Worm (Caenorhabditis elegans): ENCODE data around the gene K09C6.10.
"Not testable (repeated sequence)": the region's sequence is repeated elsewhere in the genome, so short reads cannot be mapped to it uniquely, and the experiment has no call there.

The K09C6.10 gene

DNA sequence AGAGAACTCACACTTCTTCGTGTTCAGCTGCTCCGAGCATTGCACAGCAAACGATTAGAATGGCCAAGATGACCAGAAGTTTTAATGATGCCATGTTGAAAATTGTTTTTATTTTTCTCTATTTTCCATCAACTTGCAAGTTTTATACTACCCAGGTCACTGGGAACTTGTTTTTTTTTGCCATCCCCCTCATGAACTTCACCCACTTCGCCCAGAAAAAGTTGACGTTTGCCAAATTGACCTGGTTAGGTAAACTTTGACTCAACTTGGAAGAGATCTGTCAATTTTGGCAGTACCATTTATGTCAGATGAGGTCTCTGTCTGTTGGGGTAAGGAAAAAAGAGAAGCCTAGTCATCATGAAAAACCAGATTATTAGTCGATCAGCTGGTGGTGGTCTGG, 26.1 kb upstream of the K09C6.10 start, which contains the start of gene R13D11.10:
Gene R13D11.10 (minus strand): TSS at position 101 of the 400 bp plus-strand sequence.
- TF ChIP-seq klf-2 (GFP tag; conservative IDR thresholded peaks at IDR 0.05), result no peak
- no peak for TF ChIP-seq flt-1 (GFP tag; IDR thresholded peaks at IDR 0.05)
- no peak for TF ChIP-seq ref-1 (GFP tag; conservative IDR thresholded peaks at IDR 0.05)
- no peak for TF ChIP-seq T22C8.4 (GFP tag; IDR thresholded peaks at IDR 0.05)
- no peak for TF ChIP-seq med-1 (GFP tag; optimal IDR thresholded peaks at IDR 0.05; ENCODE audit: insufficient read depth)
- TF ChIP-seq cog-1 (tag; optimal IDR thresholded peaks at IDR 0.05), result no peak
- TF ChIP-seq ztf-29 (GFP tag; IDR thresholded peaks at IDR 0.05), result no peak
- TF ChIP-seq tab-1 (GFP tag; IDR thresholded peaks at IDR 0.05), result no peak
- TF ChIP-seq ztf-23 (GFP tag; IDR thresholded peaks at IDR 0.05), result no peak

DNA sequence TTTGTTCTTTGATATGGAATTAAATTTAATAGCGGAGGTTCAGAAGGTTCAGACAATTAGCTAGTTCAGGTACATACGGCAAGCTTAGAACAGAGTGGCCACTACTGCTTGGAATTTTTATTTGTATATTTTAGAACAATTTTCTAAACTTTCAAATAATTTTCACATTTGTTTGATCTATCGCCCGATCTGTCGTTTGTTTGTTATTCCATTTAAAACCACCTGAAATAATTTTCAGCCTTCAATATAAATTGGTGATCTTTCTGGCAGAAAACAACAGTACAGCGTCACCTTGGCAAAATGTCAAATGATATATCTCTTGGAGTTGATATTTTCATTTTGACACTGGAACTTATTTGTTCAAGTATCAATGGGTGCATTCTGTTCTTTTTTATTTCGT, 24.5 kb upstream of the K09C6.10 start, which contains the start of gene R13D11.3:
Gene R13D11.3 (plus strand): TSS at position 301 of the 400 bp plus-strand sequence.
- no peak for TF ChIP-seq cog-1 (tag; optimal IDR thresholded peaks at IDR 0.05)
- no peak for TF ChIP-seq med-1 (GFP tag; optimal IDR thresholded peaks at IDR 0.05; ENCODE audit: insufficient read depth)
- TF ChIP-seq ref-1 (GFP tag; conservative IDR thresholded peaks at IDR 0.05), result no peak

ce11 chrV:817182-817581, 22.0 kb upstream of the K09C6.10 start, which contains the start of gene R13D11.1:
Gene R13D11.1, plus strand, starts transcription at chrV:817482.
- no peak for TF ChIP-seq tab-1 (GFP tag; IDR thresholded peaks at IDR 0.05)
- TF ChIP-seq cog-1 (tag; optimal IDR thresholded peaks at IDR 0.05), result no peak
- TF ChIP-seq ztf-29 (GFP tag; IDR thresholded peaks at IDR 0.05), result no peak
- no peak for TF ChIP-seq flt-1 (GFP tag; IDR thresholded peaks at IDR 0.05)
- TF ChIP-seq ztf-23 (GFP tag; IDR thresholded peaks at IDR 0.05), result no peak
- no peak for TF ChIP-seq med-1 (GFP tag; optimal IDR thresholded peaks at IDR 0.05; ENCODE audit: insufficient read depth)
- TF ChIP-seq klf-2 (GFP tag; conservative IDR thresholded peaks at IDR 0.05), result no peak
- TF ChIP-seq ref-1 (GFP tag; conservative IDR thresholded peaks at IDR 0.05), result no peak
- no peak for TF ChIP-seq T22C8.4 (GFP tag; IDR thresholded peaks at IDR 0.05)

DNA sequence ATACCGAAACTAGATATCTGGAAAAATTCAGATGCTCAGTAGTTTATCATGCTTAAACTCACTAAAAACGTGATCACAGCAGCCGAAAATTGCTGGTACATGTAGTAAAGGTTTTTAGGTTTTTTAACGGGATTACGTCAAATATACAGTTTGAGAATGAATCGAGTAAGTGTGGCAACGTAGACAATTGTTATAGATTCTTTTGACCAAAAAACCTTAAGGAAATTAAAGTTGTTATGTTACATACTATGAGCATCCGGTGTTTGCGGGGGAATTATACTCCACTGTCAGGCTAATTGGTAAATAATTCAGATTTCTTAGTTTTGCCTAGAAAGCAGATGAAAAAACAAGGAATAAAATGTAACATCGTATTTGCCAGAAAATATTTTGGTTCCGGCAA, 18.6 kb upstream of the K09C6.10 start, which contains the start of gene srx-32:
Gene srx-32 (minus strand): TSS at position 101 of the 400 bp plus-strand sequence.
- not testable (repeated sequence) for TF ChIP-seq ztf-29, ztf-23, tab-1 (GFP tag; IDR thresholded peaks at IDR 0.05)

ce11 chrV:822922-823321, 16.3 kb upstream of the K09C6.10 start, which contains the start of gene srx-31:
Gene srx-31, minus strand, starts transcription at chrV:823022.
- TF ChIP-seq ref-1 (GFP tag; conservative IDR thresholded peaks at IDR 0.05); ztf-23 (GFP tag; IDR thresholded peaks at IDR 0.05); tab-1 (GFP tag; IDR thresholded peaks at IDR 0.05): not testable (repeated sequence)

- no peak for TF ChIP-seq cog-1 (tag; optimal IDR thresholded peaks at IDR 0.05)
- TF ChIP-seq ztf-23 (GFP tag; IDR thresholded peaks at IDR 0.05), result no peak
- TF ChIP-seq T22C8.4 (GFP tag; IDR thresholded peaks at IDR 0.05), result no peak
- no peak for TF ChIP-seq ref-1 (GFP tag; conservative IDR thresholded peaks at IDR 0.05)
- no peak for TF ChIP-seq tab-1 (GFP tag; IDR thresholded peaks at IDR 0.05)
- TF ChIP-seq ztf-29 (GFP tag; IDR thresholded peaks at IDR 0.05), result no peak
- no peak for TF ChIP-seq flt-1 (GFP tag; IDR thresholded peaks at IDR 0.05)
- no peak for TF ChIP-seq klf-2 (GFP tag; conservative IDR thresholded peaks at IDR 0.05)
- no peak for TF ChIP-seq med-1 (GFP tag; optimal IDR thresholded peaks at IDR 0.05; ENCODE audit: insufficient read depth)
Observed at ce11 chrV:826097-826496, 13.1 kb upstream of the K09C6.10 start, which contains the start of gene F41H8.2. Gene F41H8.2, plus strand, starts transcription at chrV:826397.

DNA sequence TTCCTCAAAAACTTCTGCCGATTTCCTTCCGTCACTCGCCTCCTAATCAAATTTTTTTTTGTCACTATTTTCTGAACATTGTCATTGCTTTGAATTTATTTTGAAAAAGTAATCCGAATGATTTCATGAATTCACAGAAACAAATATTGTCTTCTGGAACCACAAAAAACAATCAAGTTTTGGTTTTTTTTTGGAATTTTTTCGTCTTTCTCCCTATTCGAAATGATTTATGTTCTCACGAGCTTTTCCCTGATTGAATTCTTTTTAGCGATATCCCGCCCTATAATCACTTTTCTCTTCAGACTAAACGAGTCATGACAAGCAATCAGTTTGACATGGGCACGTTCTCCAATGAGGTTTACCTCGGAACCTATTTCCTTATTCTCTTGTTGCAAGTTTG, 5.9 kb upstream of the K09C6.10 start, which contains the start of gene F41H8.1:
Gene F41H8.1 (plus strand): TSS at position 301 of the 400 bp plus-strand sequence.
- TF ChIP-seq tab-1 (GFP tag; IDR thresholded peaks at IDR 0.05), result no peak
- TF ChIP-seq flt-1 (GFP tag; IDR thresholded peaks at IDR 0.05), result no peak
- no peak for TF ChIP-seq ref-1 (GFP tag; conservative IDR thresholded peaks at IDR 0.05)
- no peak for TF ChIP-seq klf-2 (GFP tag; conservative IDR thresholded peaks at IDR 0.05)
- no peak for TF ChIP-seq cog-1 (tag; optimal IDR thresholded peaks at IDR 0.05)
- no peak for TF ChIP-seq ztf-23 (GFP tag; IDR thresholded peaks at IDR 0.05)
- TF ChIP-seq T22C8.4 (GFP tag; IDR thresholded peaks at IDR 0.05), result no peak
- no peak for TF ChIP-seq ztf-29 (GFP tag; IDR thresholded peaks at IDR 0.05)
- no peak for TF ChIP-seq med-1 (GFP tag; optimal IDR thresholded peaks at IDR 0.05; ENCODE audit: insufficient read depth)

ce11 chrV:842611-843010, 3.4 kb downstream of the K09C6.10 start:
- TF ChIP-seq ztf-29 (GFP tag; IDR thresholded peaks at IDR 0.05) (no peak), ztf-23 (GFP tag; IDR thresholded peaks at IDR 0.05) (no peak), cog-1 (tag; optimal IDR thresholded peaks at IDR 0.05) (no peak), ref-1 (GFP tag; conservative IDR thresholded peaks at IDR 0.05) (no peak), tab-1 (GFP tag; IDR thresholded peaks at IDR 0.05) (no peak), klf-2 (GFP tag; conservative IDR thresholded peaks at IDR 0.05) (no peak), flt-1 (GFP tag; IDR thresholded peaks at IDR 0.05) (no peak), med-1 (GFP tag; optimal IDR thresholded peaks at IDR 0.05; ENCODE audit: insufficient read depth) (no peak), T22C8.4 (GFP tag; IDR thresholded peaks at IDR 0.05) (no peak)

DNA sequence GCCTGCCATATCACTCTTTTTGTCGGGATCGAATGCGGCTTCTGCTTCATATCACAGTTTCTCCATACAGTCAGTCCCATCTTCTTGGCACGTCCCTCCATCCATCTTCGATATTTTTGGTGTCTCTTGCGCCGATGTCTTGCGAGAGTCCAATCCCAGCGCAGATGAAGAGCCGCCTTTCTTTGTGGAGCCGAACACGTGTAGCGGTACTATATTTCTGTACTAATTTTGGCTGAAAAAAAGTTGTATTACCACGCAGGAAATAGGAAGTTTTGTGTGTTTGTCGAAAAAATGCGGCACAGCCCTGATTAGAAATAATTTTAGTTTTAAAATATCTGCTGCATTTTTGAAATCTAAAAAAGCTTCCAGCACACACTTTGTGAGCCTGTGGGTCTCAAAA, 3.9 kb downstream of the K09C6.10 start, which contains the start of gene K09C6.8:
Gene K09C6.8 (minus strand): TSS at position 101 of the 400 bp plus-strand sequence.
- TF ChIP-seq ztf-23 (GFP tag; IDR thresholded peaks at IDR 0.05); ztf-29 (GFP tag; IDR thresholded peaks at IDR 0.05); med-1 (GFP tag; optimal IDR thresholded peaks at IDR 0.05; ENCODE audit: insufficient read depth): not testable (repeated sequence)

DNA sequence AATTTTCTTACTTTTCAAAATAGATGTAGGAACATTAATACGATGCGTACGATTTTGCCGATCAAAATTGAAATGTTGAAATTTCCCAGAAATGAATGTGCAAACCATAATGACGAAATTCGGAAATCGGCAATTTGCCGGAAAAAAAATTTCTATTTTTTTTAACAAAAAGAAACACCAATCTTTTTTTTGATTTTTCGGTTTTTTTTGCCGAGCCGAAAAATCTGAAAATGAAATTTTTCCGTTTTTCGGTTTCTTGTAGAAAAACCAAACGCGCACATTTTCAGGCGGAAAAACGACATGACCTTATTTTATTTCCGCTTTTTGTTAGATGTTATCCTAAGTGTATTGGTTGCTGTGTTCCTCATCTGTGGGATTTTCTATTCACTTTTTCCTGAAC, 8.3 kb downstream of the K09C6.10 start, which contains the start of gene srbc-13:
Gene srbc-13 (plus strand): TSS at position 301 of the 400 bp plus-strand sequence.
- TF ChIP-seq ref-1 (GFP tag; conservative IDR thresholded peaks at IDR 0.05) (no peak), med-1 (GFP tag; optimal IDR thresholded peaks at IDR 0.05; ENCODE audit: insufficient read depth) (no peak), ztf-29 (GFP tag; IDR thresholded peaks at IDR 0.05) (no peak), cog-1 (tag; optimal IDR thresholded peaks at IDR 0.05) (no peak), flt-1 (GFP tag; IDR thresholded peaks at IDR 0.05) (no peak), tab-1 (GFP tag; IDR thresholded peaks at IDR 0.05) (no peak), ztf-23 (GFP tag; IDR thresholded peaks at IDR 0.05) (no peak), klf-2 (GFP tag; conservative IDR thresholded peaks at IDR 0.05) (no peak), T22C8.4 (GFP tag; IDR thresholded peaks at IDR 0.05) (no peak)
